Fruit fly (Drosophila melanogaster) whole organism, adult: ENCODE results near the gene CG7567.
A peak's percentile ranks its signal among the peaks of the same experiment; 100 is the strongest.

Source experiments
- CG11617 ChIP-seq: fragments of 200-800 bp; sonication (Bioruptor generic); optimal IDR thresholded peaks from 2 replicates; lab custom pipeline; 2017; ENCODE audit warnings: mild to moderate bottlenecking, missing biosample characterization, missing genetic modification reagents, missing genetic modification characterization
- CG12768 ChIP-seq: fragments of 200-800 bp; sonication (Bioruptor generic); optimal IDR thresholded peaks from 2 replicates; lab custom pipeline; 2017; ENCODE audit warnings: missing biosample characterization, missing genetic modification characterization, mild to moderate bottlenecking, moderate library complexity, missing genetic modification reagents
- CG14711 ChIP-seq: fragments of 200-800 bp; sonication (Bioruptor generic); optimal IDR thresholded peaks from 2 replicates; lab custom pipeline; 2018; ENCODE audit warnings: missing biosample characterization, mild to moderate bottlenecking, missing genetic modification characterization, moderate library complexity
- CG1620 ChIP-seq: fragments of 200-800 bp; sonication (Bioruptor generic); optimal IDR thresholded peaks from 2 replicates; lab custom pipeline; 2016; ENCODE audit warnings: missing biosample characterization, missing genetic modification characterization
- CG33017 ChIP-seq: fragments of 200-800 bp; sonication (Bioruptor generic); optimal IDR thresholded peaks from 2 replicates; lab custom pipeline; 2018; ENCODE audit warnings: missing biosample characterization, mild to moderate bottlenecking, missing genetic modification characterization, moderate library complexity
- CG5204 ChIP-seq: fragments of 200-800 bp; sonication (Bioruptor generic); optimal IDR thresholded peaks from 2 replicates; lab custom pipeline; 2016; ENCODE audit warnings: missing biosample characterization, missing genetic modification characterization
- CG7045 ChIP-seq: fragments of 200-800 bp; sonication (Bioruptor generic); optimal IDR thresholded peaks from 2 replicates; lab custom pipeline; 2017; ENCODE audit warnings: missing biosample characterization, mild to moderate bottlenecking, missing genetic modification characterization
- CG7101 ChIP-seq: fragments of 200-800 bp; sonication (Bioruptor generic); optimal IDR thresholded peaks from 2 replicates; lab custom pipeline; 2018; ENCODE audit warnings: missing biosample characterization, mild to moderate bottlenecking, missing genetic modification characterization, moderate library complexity
- Clk ChIP-seq: fragments of 200-800 bp; sonication (Bioruptor generic); optimal IDR thresholded peaks from 2 replicates; lab custom pipeline; 2017; ENCODE audit warnings: missing biosample characterization, missing genetic modification characterization
- Crg-1 ChIP-seq: fragments of 200-800 bp; sonication (Bioruptor generic); optimal IDR thresholded peaks from 2 replicates; lab custom pipeline; 2016; ENCODE audit warnings: missing biosample characterization, missing genetic modification characterization
- Hr96 ChIP-seq: fragments of 200-800 bp; sonication (Bioruptor generic); optimal IDR thresholded peaks from 2 replicates; lab custom pipeline; 2016; ENCODE audit warnings: missing biosample characterization, missing genetic modification characterization
- Mnt ChIP-seq: fragments of 200-800 bp; sonication (Bioruptor generic); optimal IDR thresholded peaks from 2 replicates; lab custom pipeline; 2016; ENCODE audit warnings: missing biosample characterization, mild to moderate bottlenecking, missing genetic modification characterization
- bab1 ChIP-seq: fragments of 200-800 bp; sonication (Bioruptor generic); optimal IDR thresholded peaks from 3 replicates; lab custom pipeline; 2019; ENCODE audit warnings: missing biosample characterization, mild to moderate bottlenecking, missing genetic modification characterization, moderate library complexity
- cic ChIP-seq: fragments of 200-800 bp; sonication (Bioruptor generic); optimal IDR thresholded peaks from 2 replicates; lab custom pipeline; 2017; ENCODE audit warnings: missing biosample characterization, mild to moderate bottlenecking, missing genetic modification characterization, moderate library complexity
- cnc ChIP-seq, 2 experiments: fragments of >200 bp; optimal IDR thresholded peaks; 2 replicates each; lab custom pipeline; 2017
- kay ChIP-seq: fragments of 200-800 bp; sonication (Bioruptor generic); peaks from one replicate; lab custom pipeline; 2016; ENCODE audit warnings: missing biosample characterization, missing genetic modification characterization, borderline replicate concordance
- ovo ChIP-seq: fragments of 200-800 bp; sonication (Bioruptor generic); optimal IDR thresholded peaks from 2 replicates; lab custom pipeline; 2016; ENCODE audit warnings: missing biosample characterization, missing genetic modification characterization
- pad ChIP-seq: fragments of 200-800 bp; sonication (Bioruptor generic); optimal IDR thresholded peaks from 3 replicates; lab custom pipeline; 2017; ENCODE audit warnings: missing biosample characterization, missing genetic modification characterization, mild to moderate bottlenecking, moderate library complexity, missing genetic modification reagents
- tj ChIP-seq: fragments of 200-800 bp; sonication (Bioruptor generic); optimal IDR thresholded peaks from 3 replicates; lab custom pipeline; 2017; ENCODE audit warnings: missing biosample characterization, mild to moderate bottlenecking, missing genetic modification characterization, moderate library complexity
- toe ChIP-seq: fragments of 200-800 bp; sonication (Bioruptor generic); optimal IDR thresholded peaks from 2 replicates; lab custom pipeline; 2016; ENCODE audit warnings: missing biosample characterization, missing genetic modification characterization

The CG7567 gene

DNA sequence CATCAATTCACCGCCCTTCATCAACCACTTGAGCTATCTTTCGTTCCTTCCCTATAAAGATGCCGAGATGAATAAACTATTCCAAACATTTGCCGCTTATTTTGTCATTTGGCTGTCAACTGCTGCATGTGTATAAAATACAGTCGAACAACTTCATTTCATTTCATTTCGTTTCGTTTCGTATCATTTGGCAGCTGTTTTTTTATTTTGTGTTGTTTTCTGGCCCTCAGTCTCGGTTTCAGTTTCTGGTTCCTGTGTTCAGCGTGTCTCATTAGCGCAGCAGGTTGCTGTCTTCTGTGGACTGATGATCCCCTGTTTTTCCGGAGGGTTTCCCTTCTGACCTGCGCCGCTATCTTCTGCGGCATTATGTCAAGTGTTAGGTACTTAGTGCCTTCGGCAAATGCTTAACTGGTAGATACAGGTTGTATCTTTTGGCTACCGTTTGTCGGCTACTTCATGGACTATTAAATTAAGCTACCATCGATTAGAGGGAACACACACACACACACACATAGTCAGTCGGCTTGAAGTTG, 28.4 kb downstream of the CG7567 start:
- TF ChIP-seq cnc (optimal IDR thresholded peaks at IDR 0.05; lab: Kevin White, UChicago): no peak
- TF ChIP-seq CG33017 (tag; lab: Kevin White, UChicago): no peak

DNA sequence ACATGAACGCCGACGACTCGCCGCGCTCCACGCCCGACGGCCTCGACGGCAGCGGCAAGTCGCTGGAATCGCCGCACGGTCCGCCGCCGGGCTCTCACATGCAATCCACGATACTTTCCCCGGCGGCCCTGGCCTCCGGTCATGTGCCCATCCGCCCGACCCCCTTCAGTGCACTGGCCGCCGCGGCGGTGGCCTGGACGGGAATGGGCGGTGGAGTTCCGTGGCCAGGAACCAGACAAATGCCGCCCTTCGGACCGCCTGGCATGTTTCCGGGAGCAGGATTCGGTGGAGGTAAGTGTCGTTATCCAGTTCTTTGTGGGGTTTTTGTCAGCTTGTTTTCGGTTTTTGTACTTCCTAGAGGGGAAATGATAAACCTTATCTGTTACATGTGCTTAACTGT, 30.3 kb downstream of the CG7567 start:
- TF ChIP-seq kay (GFP tag; lab: Kevin White, UChicago): no peak
- no peak for TF ChIP-seq CG7101 (tag; lab: Kevin White, UChicago)
- TF ChIP-seq CG12768 (GFP tag; lab: Kevin White, UChicago): no peak
- TF ChIP-seq cic (GFP tag; lab: Kevin White, UChicago): no peak
- no peak for TF ChIP-seq toe (GFP tag; lab: Kevin White, UChicago)
- no peak for TF ChIP-seq CG11617 (GFP tag; lab: Kevin White, UChicago)
- TF ChIP-seq ovo (GFP tag; lab: Kevin White, UChicago): no peak
- no peak for TF ChIP-seq CG14711
- no peak for TF ChIP-seq tj (GFP tag; lab: Kevin White, UChicago)
- TF ChIP-seq pad: no peak
- TF ChIP-seq cnc (optimal IDR thresholded peaks at IDR 0.05; lab: Kevin White, UChicago): no peak
- no peak for TF ChIP-seq Mnt
- no peak for TF ChIP-seq CG5204 (GFP tag; lab: Kevin White, UChicago)
- TF ChIP-seq Crg-1 (GFP tag; lab: Kevin White, UChicago): no peak
- no peak for TF ChIP-seq bab1
- TF ChIP-seq CG1620: no peak
- no peak for TF ChIP-seq Hr96
- no peak for TF ChIP-seq Clk (GFP tag; lab: Kevin White, UChicago)
- no peak for TF ChIP-seq CG33017 (tag; lab: Kevin White, UChicago)
- no peak for TF ChIP-seq CG7045

DNA sequence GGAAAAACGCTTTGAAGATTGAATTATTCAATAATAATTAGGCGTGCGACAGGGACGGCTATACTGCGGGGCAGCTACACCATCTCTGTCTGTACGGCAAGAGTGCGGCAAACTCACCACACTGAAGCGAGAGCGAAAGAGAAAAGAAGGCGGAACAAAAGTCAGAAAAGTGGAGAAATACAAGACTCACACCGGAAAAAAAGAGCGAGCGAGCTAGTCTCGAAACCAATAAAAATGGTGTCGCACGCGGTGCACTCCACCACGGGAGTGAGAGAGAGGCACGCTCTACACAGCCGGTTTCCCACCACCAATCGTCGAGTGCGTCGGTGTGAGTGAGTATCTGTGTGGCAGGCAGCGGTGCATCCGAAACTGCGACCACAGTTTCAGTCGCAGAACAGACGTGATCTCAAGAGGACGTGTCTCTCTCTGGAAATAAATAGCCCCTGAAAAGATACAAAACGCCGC, 31.9 kb downstream of the CG7567 start, which contains the start of gene Dr:
TSS of gene Dr (plus strand) at position 384 of the 465 bp plus-strand sequence.
- TF ChIP-seq toe (GFP tag; lab: Kevin White, UChicago) (peak; percentile 22), Clk (GFP tag; lab: Kevin White, UChicago) (no peak), pad (peak; percentile 94), CG14711 (peak; percentile 4), Hr96 (no peak), Mnt (peak; percentile 39), CG33017 (tag; lab: Kevin White, UChicago) (no peak)

DNA sequence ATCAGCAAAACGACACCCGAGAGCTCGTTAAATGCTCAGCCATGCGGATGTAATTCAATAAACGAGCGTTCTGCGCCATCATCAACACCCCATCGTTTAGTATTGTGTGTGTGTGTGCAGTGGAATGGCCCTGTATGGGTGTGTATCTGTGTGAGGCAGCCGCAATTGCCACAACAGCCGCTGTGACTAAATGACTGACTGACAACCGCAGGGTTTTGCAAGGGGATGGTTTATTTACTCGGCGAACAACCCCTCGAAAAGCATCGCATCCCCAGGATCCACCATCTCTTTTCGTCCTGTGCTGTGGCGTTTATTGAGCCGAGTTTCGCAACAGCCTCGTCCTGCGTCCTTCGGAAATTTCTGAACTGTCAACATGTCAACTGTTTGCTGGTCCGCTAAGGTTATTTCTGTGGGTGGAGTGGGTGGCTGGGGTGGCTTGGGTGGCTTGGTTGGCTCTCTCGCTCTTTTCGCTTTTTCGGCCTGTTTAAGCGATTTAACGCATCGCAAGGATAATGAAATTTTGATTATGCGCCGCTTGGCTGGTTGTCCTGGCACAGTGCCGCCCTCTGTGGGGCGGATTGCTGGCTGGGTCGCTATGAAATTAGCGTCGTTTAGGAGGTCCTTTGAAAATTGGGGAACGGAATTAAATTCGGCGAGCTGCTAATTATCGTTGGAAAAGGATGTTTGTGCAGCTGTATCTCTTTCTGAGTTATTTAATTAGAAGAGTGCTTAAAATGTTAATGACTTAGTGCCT, 34.9 kb downstream of the CG7567 start:
- TF ChIP-seq CG1620 (no peak), tj (GFP tag; lab: Kevin White, UChicago) (no peak)

DNA sequence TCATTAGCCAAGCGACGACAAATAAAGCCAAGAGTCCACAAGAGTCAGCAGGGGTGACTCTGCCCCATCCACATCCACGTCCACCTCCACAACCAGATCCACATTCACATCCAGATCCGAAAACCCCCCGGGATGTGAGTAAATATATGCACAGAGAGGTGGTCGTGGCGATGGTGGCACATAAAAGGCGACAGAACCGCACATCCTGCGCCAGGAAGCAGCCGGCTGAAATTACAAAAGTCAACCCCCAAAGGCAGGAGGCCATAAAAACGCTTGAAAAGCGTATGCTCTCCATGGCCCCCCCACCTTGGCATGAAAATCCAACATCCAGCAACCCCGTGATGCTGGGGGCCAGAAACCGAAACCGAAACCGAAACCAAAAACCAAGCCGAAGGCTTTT, 37.2 kb downstream of the CG7567 start:
- TF ChIP-seq kay (GFP tag; lab: Kevin White, UChicago) (no peak), CG5204 (GFP tag; lab: Kevin White, UChicago) (no peak), cnc (optimal IDR thresholded peaks at IDR 0.05; lab: Kevin White, UChicago) (no peak), Mnt (no peak), CG7101 (tag; lab: Kevin White, UChicago) (no peak), bab1 (no peak), pad (no peak), CG7045 (no peak), Crg-1 (GFP tag; lab: Kevin White, UChicago) (no peak), cic (GFP tag; lab: Kevin White, UChicago) (no peak), toe (GFP tag; lab: Kevin White, UChicago) (no peak), Hr96 (no peak), CG33017 (tag; lab: Kevin White, UChicago) (no peak), tj (GFP tag; lab: Kevin White, UChicago) (no peak), ovo (GFP tag; lab: Kevin White, UChicago) (no peak), CG12768 (GFP tag; lab: Kevin White, UChicago) (no peak)

DNA sequence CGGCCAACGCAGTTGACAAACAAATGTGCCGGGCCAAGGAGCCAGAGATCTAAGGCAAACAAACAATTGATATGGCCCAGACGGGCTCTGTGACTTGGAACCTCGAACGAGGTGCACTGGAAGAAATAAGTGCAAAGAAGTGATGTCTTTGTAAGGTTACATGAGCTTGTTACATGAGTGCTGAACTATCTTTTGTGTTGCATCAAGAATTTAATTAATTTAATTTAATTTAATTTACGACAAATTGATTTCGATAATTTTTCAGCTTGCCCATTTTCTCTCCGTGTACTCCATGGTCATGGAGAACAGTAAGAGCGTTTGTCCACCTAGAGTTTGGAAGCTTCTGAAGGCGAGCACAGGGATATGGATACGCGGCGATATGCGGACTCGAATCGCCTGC, 38.0 kb downstream of the CG7567 start:
- TF ChIP-seq CG14711 (no peak), CG7045 (no peak), bab1 (no peak), CG1620 (no peak), toe (GFP tag; lab: Kevin White, UChicago) (no peak), Clk (GFP tag; lab: Kevin White, UChicago) (no peak), CG11617 (GFP tag; lab: Kevin White, UChicago) (no peak), Crg-1 (GFP tag; lab: Kevin White, UChicago) (no peak), cic (GFP tag; lab: Kevin White, UChicago) (no peak), tj (GFP tag; lab: Kevin White, UChicago) (no peak), CG5204 (GFP tag; lab: Kevin White, UChicago) (no peak), cnc (optimal IDR thresholded peaks at IDR 0.05; lab: Kevin White, UChicago) (no peak), CG7101 (tag; lab: Kevin White, UChicago) (no peak)

DNA sequence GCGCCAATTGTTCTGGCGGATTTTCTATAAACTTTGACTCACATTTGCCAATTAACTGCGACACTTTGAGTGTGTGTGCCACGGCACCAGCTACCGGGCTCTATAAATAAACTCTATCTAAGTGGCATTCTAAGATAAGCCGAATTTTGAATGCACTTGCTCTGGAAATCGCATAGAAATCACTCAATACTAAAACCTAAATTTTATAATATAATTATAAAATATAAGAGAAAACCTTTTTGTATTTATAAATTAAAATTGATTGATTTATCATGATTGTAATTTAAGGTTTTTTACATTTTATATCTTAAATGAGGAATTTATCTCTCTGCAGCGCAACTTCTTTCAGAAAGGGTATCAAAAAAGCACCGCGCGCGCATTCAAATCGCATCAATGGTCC, 38.7 kb downstream of the CG7567 start:
- TF ChIP-seq CG12768 (GFP tag; lab: Kevin White, UChicago) (no peak), bab1 (no peak), tj (GFP tag; lab: Kevin White, UChicago) (no peak), CG7045 (no peak), Hr96 (no peak), cic (GFP tag; lab: Kevin White, UChicago) (no peak), pad (no peak), CG5204 (GFP tag; lab: Kevin White, UChicago) (no peak), CG14711 (no peak), kay (GFP tag; lab: Kevin White, UChicago) (no peak), CG7101 (tag; lab: Kevin White, UChicago) (no peak)
